Fruit fly (Drosophila melanogaster) whole organism: ENCODE results near the gene fzy.
A peak's percentile ranks its signal among the peaks of the same experiment; 100 is the strongest.

Experiments used
- CG8478 ChIP-seq: fragments of >200 bp; optimal IDR thresholded peaks from 2 replicates; lab custom pipeline; 2018; ENCODE audit warnings: inconsistent platforms
- Dll ChIP-seq: fragments of >200 bp; optimal IDR thresholded peaks from 2 replicates; lab custom pipeline; 2017
- EcR ChIP-seq, 2 experiments: fragments of >200 bp; optimal IDR thresholded peaks; 2 replicates each; lab custom pipeline; 2017; ENCODE audit warnings: missing biosample characterization in 2 of 2, missing genetic modification characterization in 2 of 2, missing genetic modification reagents in 2 of 2
- pan ChIP-seq: fragments of >200 bp; optimal IDR thresholded peaks from 2 replicates; lab custom pipeline; 2017
- psq ChIP-seq: fragments of >200 bp; optimal IDR thresholded peaks from 2 replicates; lab custom pipeline; 2017
- usp ChIP-seq: fragments of >200 bp; optimal IDR thresholded peaks from 2 replicates; lab custom pipeline; 2017; ENCODE audit warnings: missing biosample characterization, missing genetic modification characterization, mixed read lengths

The fzy gene

dm6 chr2L:16325515-16326257 lies 14.9 kb downstream of the fzy start, which contains the start of gene cact:
Gene cact (minus strand): TSS chr2L:16326207.
- no peak for TF ChIP-seq EcR (GFP tag; optimal IDR thresholded peaks at IDR 0.05; lab: Kevin White, UChicago)
- TF ChIP-seq Dll (lab: Kevin White, UChicago) = no peak
- no peak for TF ChIP-seq CG8478
- TF ChIP-seq pan (lab: Kevin White, UChicago) = no peak
- TF ChIP-seq psq = no peak
- no peak for TF ChIP-seq usp

DNA sequence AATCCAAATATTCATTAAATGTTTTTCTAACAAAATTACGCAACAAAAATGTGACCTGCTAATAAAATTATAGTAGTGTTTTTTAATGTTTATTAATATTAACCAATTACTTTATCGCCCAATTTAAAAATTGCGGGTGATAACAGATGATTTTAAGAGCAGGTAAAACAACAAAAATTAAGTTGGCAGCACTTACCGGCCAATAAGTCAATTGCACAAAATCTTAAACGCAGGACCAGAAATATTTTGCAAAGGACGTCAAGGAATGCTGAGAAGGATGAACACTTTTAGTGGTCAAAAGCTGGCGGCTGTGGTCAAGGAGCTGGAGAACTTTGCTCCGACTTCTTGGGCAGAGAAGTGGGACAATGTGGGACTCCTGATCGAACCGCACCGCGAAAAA lies 16.1 kb downstream of the fzy start, which contains the start of gene CG4278:
CG4278 (plus strand) TSS at position 178 of the 400 bp plus-strand sequence.
- TF ChIP-seq EcR (GFP tag; optimal IDR thresholded peaks at IDR 0.05; lab: Kevin White, UChicago) (no peak), Dll (lab: Kevin White, UChicago) (no peak), pan (lab: Kevin White, UChicago) (no peak), CG8478 (no peak), usp (no peak), psq (no peak)

DNA sequence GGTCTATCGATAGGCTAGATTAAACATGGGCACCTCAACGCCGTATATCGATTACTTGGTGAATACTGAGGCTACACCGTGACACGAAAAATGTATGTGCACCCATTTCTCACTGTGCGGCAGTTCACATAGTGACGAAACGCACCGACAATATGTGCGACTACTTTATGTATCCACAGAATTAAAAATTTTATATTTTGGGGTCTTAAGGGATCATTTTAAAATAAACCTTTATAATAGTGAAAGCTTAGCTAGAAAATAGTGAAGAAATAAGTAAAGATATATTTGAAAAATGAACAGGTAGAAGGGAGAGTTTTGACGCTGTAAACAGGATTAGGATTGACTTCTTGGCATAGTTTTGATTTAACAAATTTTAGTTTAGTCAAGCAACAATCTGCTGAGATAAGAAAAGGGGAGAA lies 18.4 kb downstream of the fzy start, which contains the start of gene mRpL4:
mRpL4 (minus strand) TSS at position 31 of the 419 bp plus-strand sequence.
- no peak for TF ChIP-seq usp
- no peak for TF ChIP-seq EcR (GFP tag; optimal IDR thresholded peaks at IDR 0.05; lab: Kevin White, UChicago)
- TF ChIP-seq Dll (lab: Kevin White, UChicago) = no peak
- TF ChIP-seq pan (lab: Kevin White, UChicago) = no peak
- TF ChIP-seq CG8478 = no peak
- TF ChIP-seq psq = no peak

DNA sequence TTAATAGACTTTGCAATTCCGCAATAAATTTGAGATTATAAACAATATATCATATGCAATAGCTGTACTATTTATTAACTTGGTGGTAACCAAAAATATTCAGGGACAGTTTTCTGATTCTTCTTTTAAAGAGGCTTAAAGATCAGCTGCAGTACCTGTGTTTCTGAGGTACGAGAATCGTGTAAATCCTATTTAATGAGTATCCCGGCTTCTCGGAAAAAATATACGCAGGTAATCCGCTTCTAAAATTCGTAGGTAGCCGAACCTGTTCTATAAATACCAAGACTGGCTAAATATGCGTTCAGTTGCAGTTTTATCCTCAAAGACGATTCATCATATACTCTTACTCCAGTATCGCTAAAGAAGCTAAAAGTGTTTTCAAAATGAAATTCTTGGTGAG lies 18.9 kb downstream of the fzy start, which contains the start of gene CG4440:
CG4440 (plus strand) TSS at position 301 of the 400 bp plus-strand sequence.
- TF ChIP-seq EcR (GFP tag; optimal IDR thresholded peaks at IDR 0.05; lab: Kevin White, UChicago) (no peak), Dll (lab: Kevin White, UChicago) (no peak), pan (lab: Kevin White, UChicago) (no peak), CG8478 (no peak), psq (no peak), usp (no peak)

DNA sequence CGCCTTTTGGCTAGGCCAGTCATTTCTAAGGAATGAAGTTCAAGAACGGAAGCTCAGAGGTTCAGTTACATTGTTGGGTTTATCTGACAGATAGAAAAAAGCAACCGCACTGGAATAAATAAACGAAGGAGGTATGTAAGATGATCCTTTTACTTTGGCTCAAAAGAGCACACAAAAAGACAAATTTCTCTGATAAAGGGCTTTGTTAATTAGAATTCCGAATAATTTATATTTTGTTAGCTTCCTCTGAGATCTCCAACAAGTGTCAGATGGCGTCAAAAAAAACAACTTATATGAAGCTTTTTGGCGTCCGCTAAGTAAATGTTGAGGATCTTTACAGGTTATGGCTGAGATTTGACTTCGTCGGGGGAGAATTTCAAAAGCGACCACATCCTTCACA lies 27.0 kb downstream of the fzy start, which contains the start of gene CG31817:
CG31817 (minus strand) TSS at position 101 of the 400 bp plus-strand sequence.
- no peak for TF ChIP-seq Dll (lab: Kevin White, UChicago)
- TF ChIP-seq CG8478 = no peak
- no peak for TF ChIP-seq usp
- no peak for TF ChIP-seq pan (lab: Kevin White, UChicago)
- no peak for TF ChIP-seq psq
- no peak for TF ChIP-seq EcR (GFP tag; optimal IDR thresholded peaks at IDR 0.05; lab: Kevin White, UChicago)

DNA sequence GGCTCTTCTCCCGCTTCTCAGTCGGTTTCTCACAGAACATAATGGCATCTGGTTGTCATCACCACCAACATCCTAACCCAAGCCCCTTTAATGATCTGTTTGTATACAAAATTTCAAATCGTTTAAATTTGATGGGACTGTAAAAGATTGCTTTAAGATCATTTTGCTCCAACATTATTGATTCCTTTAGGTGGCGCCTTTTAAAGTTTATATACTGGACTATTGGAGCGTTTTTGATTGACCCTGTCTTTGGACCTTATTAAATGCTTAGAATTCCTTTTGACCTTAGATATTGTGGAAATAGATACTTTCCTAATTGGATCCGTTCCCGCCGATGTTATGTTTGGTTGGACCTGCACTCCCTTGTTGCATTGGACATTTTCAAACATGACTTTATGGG lies 29.5 kb downstream of the fzy start, which contains the start of gene CG42266:
CG42266 (minus strand) TSS at position 101 of the 400 bp plus-strand sequence.
- TF ChIP-seq Dll (lab: Kevin White, UChicago) = no peak
- no peak for TF ChIP-seq CG8478

dm6 chr2L:16342224-16342623 lies 31.5 kb downstream of the fzy start, which contains the start of gene CG44405:
Gene CG44405 (minus strand): TSS chr2L:16342324.
- no peak for TF ChIP-seq Dll (lab: Kevin White, UChicago)
- no peak for TF ChIP-seq EcR (GFP tag; optimal IDR thresholded peaks at IDR 0.05; lab: Kevin White, UChicago)
- TF ChIP-seq usp = no peak
- TF ChIP-seq CG8478 = no peak
- no peak for TF ChIP-seq pan (lab: Kevin White, UChicago)
- TF ChIP-seq psq = no peak

dm6 chr2L:16350160-16350633 lies 39.4 kb downstream of the fzy start:
- TF ChIP-seq psq (no peak), CG8478 (no peak), Dll (lab: Kevin White, UChicago) (no peak), usp (no peak), pan (lab: Kevin White, UChicago) (no peak), EcR (GFP tag; optimal IDR thresholded peaks at IDR 0.05; lab: Kevin White, UChicago) (no peak)

DNA sequence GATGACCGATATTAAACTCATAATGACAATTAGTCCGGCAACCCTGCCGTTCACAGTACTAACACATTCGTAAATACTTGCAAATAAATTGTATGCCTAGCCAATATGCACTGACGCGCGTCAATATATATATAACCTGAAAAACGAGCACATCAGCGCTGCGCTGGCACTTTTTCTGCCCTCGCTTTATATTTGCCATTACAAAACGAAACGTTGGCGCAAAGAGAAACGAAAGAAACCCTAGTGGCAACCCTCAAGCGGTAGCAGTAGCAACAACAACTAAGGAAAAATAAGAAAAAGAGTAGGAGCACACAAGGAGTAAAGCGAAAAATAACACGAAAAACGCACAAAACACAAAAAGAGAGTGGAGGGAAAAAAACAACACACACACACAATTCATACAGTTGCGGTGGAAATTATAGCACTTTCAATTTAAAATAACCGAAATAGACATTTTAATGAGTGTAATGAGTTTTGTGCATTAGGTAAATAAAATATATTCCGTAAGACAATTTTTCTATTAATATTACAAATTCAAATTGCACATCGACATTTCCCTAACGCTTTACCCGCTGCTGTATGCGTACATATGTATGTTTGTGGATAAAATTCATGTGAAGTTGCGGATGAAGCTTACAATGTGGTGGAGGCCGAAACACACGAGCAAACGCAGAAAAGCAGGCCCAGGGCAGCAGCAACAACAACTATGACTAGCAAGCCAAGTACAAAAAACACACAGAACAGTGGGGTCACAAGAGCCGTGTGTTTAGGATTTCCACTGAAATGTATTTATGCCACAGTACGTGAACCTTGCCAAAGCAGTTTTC lies 40.2 kb downstream of the fzy start:
- TF ChIP-seq pan (lab: Kevin White, UChicago) = no peak
- no peak for TF ChIP-seq EcR (GFP tag; optimal IDR thresholded peaks at IDR 0.05; lab: Kevin White, UChicago)
- no peak for TF ChIP-seq usp
- peak; percentile 75 for TF ChIP-seq psq

- TF ChIP-seq Dll (lab: Kevin White, UChicago) (no peak), usp (no peak), CG8478 (no peak), pan (lab: Kevin White, UChicago) (no peak), psq (no peak), EcR (GFP tag; optimal IDR thresholded peaks at IDR 0.05; lab: Kevin White, UChicago) (no peak)
Measured at dm6 chr2L:16351805-16352584, 41.2 kb downstream of the fzy start.
